Worm (Caenorhabditis elegans) whole organism, L2 larva: ENCODE data around the gene pxn-2.

ENCODE experiments used
- C34F6.9 ChIP-seq: fragments of 150-350 bp; optimal IDR thresholded peaks from 2 replicates; lab custom pipeline; 2014; ENCODE audit warnings: missing biosample characterization, missing genetic modification characterization
- R02D3.7 ChIP-seq: fragments of 150-350 bp; optimal IDR thresholded peaks from 2 replicates; lab custom pipeline; 2014; ENCODE audit warnings: missing biosample characterization, missing genetic modification characterization
- Y55F3AM.14 ChIP-seq: fragments of 200-800 bp; sonication (Bioruptor generic); optimal IDR thresholded peaks from 2 replicates; lab custom pipeline; 2018; ENCODE audit warnings: mild to moderate bottlenecking, missing genetic modification characterization, missing compliant biosample characterization
- aly-2 ChIP-seq: fragments of 150-350 bp; optimal IDR thresholded peaks from 2 replicates; lab custom pipeline; 2014; ENCODE audit warnings: missing biosample characterization, missing genetic modification characterization
- ama-1 ChIP-seq: fragments of 150-350 bp; optimal IDR thresholded peaks from 2 replicates; lab custom pipeline; 2018; ENCODE audit warnings: inconsistent platforms
- blmp-1 ChIP-seq: sonication (generic microtip); optimal IDR thresholded peaks from 2 replicates; lab custom pipeline; 2017; ENCODE audit warnings: missing genetic modification characterization, mild to moderate bottlenecking, missing compliant biosample characterization, antibody characterized with exemption, moderate library complexity; ENCODE audit not compliant: insufficient read depth
- egl-27 ChIP-seq: sonication (generic microtip); optimal IDR thresholded peaks from 3 replicates; lab custom pipeline; 2017; ENCODE audit warnings: missing biosample characterization, missing genetic modification reagents, missing genetic modification characterization
- fos-1 ChIP-seq: fragments of 150-350 bp; optimal IDR thresholded peaks from 2 replicates; lab custom pipeline; 2014; ENCODE audit warnings: missing biosample characterization, missing genetic modification characterization
- lin-13 ChIP-seq: fragments of 150-350 bp; optimal IDR thresholded peaks from 2 replicates; lab custom pipeline; 2014; ENCODE audit warnings: missing biosample characterization, missing genetic modification reagents, missing genetic modification characterization
- mab-5 ChIP-seq: fragments of 150-350 bp; optimal IDR thresholded peaks from 2 replicates; lab custom pipeline; 2014; ENCODE audit warnings: missing biosample characterization, missing genetic modification characterization
- nhr-6 ChIP-seq: fragments of 150-350 bp; optimal IDR thresholded peaks from 2 replicates; lab custom pipeline; 2014; ENCODE audit warnings: missing biosample characterization, missing genetic modification characterization
- snpc-4 ChIP-seq: fragments of 150-350 bp; optimal IDR thresholded peaks from 2 replicates; lab custom pipeline; 2014; ENCODE audit warnings: missing biosample characterization, missing genetic modification characterization
- unc-39 ChIP-seq: fragments of 150-350 bp; optimal IDR thresholded peaks from 2 replicates; lab custom pipeline; 2014; ENCODE audit warnings: missing biosample characterization, missing genetic modification characterization
- ztf-11 ChIP-seq: sonication (generic microtip); optimal IDR thresholded peaks from 2 replicates; lab custom pipeline; 2017; ENCODE audit warnings: missing biosample characterization, missing genetic modification characterization

DNA sequence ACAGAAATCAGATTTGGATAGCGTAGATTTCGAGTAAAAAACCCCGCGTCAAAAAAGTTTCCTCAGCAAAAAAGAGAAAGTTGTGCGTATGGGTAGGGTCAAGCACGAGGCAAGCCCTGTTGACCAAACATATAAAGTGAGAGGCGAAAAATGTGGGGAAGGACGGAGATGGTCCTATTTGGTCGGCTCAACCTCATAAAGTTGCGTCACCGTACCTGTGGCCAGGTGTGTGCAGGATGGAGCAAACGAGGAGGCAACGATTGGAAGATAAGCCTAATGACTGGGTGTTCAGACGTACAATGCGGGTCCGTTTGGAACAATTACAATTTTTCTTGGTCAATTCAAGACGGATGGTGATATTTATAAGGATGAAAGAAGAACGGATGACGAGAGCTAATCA, 52.0 kb downstream of the pxn-2 start:
- TF ChIP-seq ztf-11 (no peak), lin-13 (GFP tag; lab: Kevin White, UChicago) (no peak), aly-2 (tag; lab: Kevin White, UChicago) (no peak), fos-1 (tag; lab: Kevin White, UChicago) (no peak), ama-1 (lab: Kevin White, UChicago) (no peak), snpc-4 (no peak), Y55F3AM.14 (GFP tag; lab: Kevin White, UChicago) (no peak), unc-39 (tag; lab: Kevin White, UChicago) (no peak), nhr-6 (no peak), mab-5 (tag; lab: Kevin White, UChicago) (no peak), blmp-1 (no peak), C34F6.9 (no peak), egl-27 (tag; lab: Kevin White, UChicago) (no peak), R02D3.7 (tag; lab: Kevin White, UChicago) (no peak)
